Fruit fly (Drosophila melanogaster) whole organism, prepupa: ENCODE data around the gene Gdh.

Experiments
- CG10631 ChIP-seq: fragments of 200-800 bp; sonication (Bioruptor generic); optimal IDR thresholded peaks from 2 replicates; lab custom pipeline; 2016; ENCODE audit warnings: missing biosample characterization, missing genetic modification characterization
- CG10669 ChIP-seq: fragments of 200-800 bp; sonication (Bioruptor generic); optimal IDR thresholded peaks from 3 replicates; lab custom pipeline; 2018; ENCODE audit warnings: missing biosample characterization, mild to moderate bottlenecking, missing genetic modification characterization, moderate library complexity
- CG11294 ChIP-seq: fragments of 200-800 bp; sonication (Bioruptor generic); IDR thresholded peaks from 2 replicates; pipeline ENCODE4 v1.3.6; 2022; ENCODE audit warnings: missing biosample characterization, missing genetic modification characterization
- CG11762 ChIP-seq: fragments of 200-800 bp; sonication (Bioruptor generic); optimal IDR thresholded peaks from 3 replicates; lab custom pipeline; 2016; ENCODE audit warnings: missing biosample characterization, missing genetic modification characterization; ENCODE audit not compliant: insufficient read depth
- CG11902 ChIP-seq: fragments of 200-800 bp; sonication (Bioruptor generic); optimal IDR thresholded peaks from 3 replicates; lab custom pipeline; 2016; ENCODE audit warnings: missing biosample characterization, missing genetic modification characterization
- CG15336 ChIP-seq: fragments of 200-800 bp; sonication (Bioruptor generic); IDR thresholded peaks from 2 replicates; pipeline ENCODE4 v1.3.6; 2022; ENCODE audit warnings: missing biosample characterization, missing genetic modification characterization
- CG16779 ChIP-seq: fragments of 200-800 bp; sonication (Bioruptor generic); optimal IDR thresholded peaks from 3 replicates; lab custom pipeline; 2017; ENCODE audit warnings: missing biosample characterization, mild to moderate bottlenecking, missing genetic modification characterization
- CG3032 ChIP-seq: fragments of 200-800 bp; optimal IDR thresholded peaks from 2 replicates; lab custom pipeline; 2019; ENCODE audit warnings: missing biosample characterization, mild to moderate bottlenecking, missing genetic modification characterization, moderate library complexity
- CG31627 ChIP-seq: fragments of 200-800 bp; sonication (Bioruptor generic); optimal IDR thresholded peaks from 3 replicates; lab custom pipeline; 2016; ENCODE audit warnings: missing biosample characterization, missing genetic modification characterization
- CG32006 ChIP-seq: fragments of 200-800 bp; sonication (Bioruptor generic); optimal IDR thresholded peaks from 3 replicates; lab custom pipeline; 2017; ENCODE audit warnings: missing biosample characterization, mild to moderate bottlenecking, missing genetic modification characterization
- CG34406 ChIP-seq: fragments of 200-800 bp; sonication (Bioruptor generic); optimal IDR thresholded peaks from 3 replicates; lab custom pipeline; 2016; ENCODE audit warnings: missing biosample characterization, missing genetic modification characterization
- CG3919 ChIP-seq: fragments of 200-800 bp; sonication (Bioruptor generic); optimal IDR thresholded peaks from 3 replicates; lab custom pipeline; 2016; ENCODE audit warnings: missing biosample characterization, missing genetic modification characterization
- CG4318 ChIP-seq: fragments of 200-800 bp; sonication (Bioruptor generic); optimal IDR thresholded peaks from 3 replicates; lab custom pipeline; 2017; ENCODE audit warnings: missing biosample characterization, mild to moderate bottlenecking, missing genetic modification characterization
- CG6163 ChIP-seq: fragments of 200-800 bp; sonication (Bioruptor generic); IDR thresholded peaks from 3 replicates; pipeline ENCODE4 v1.3.6; 2022; ENCODE audit warnings: missing biosample characterization, missing genetic modification characterization
- CG6276 ChIP-seq: fragments of 200-800 bp; sonication (Bioruptor generic); optimal IDR thresholded peaks from 2 replicates; lab custom pipeline; 2017; ENCODE audit warnings: missing biosample characterization, mild to moderate bottlenecking, missing genetic modification characterization
- CG6792 ChIP-seq: fragments of 200-800 bp; sonication (Bioruptor generic); optimal IDR thresholded peaks from 3 replicates; lab custom pipeline; 2016; ENCODE audit warnings: missing biosample characterization, missing genetic modification characterization
- CG6808 ChIP-seq: fragments of 200-800 bp; sonication (Bioruptor generic); optimal IDR thresholded peaks from 3 replicates; lab custom pipeline; 2017; ENCODE audit warnings: missing biosample characterization, missing genetic modification characterization, mild to moderate bottlenecking, moderate library complexity, missing genetic modification reagents
- CG6854 ChIP-seq: fragments of 200-800 bp; sonication (Bioruptor generic); optimal IDR thresholded peaks from 2 replicates; lab custom pipeline; 2017; ENCODE audit warnings: missing biosample characterization, mild to moderate bottlenecking, missing genetic modification characterization
- CG7368 ChIP-seq: fragments of 200-800 bp; sonication (Bioruptor generic); optimal IDR thresholded peaks from 3 replicates; lab custom pipeline; 2016; ENCODE audit warnings: missing biosample characterization, missing genetic modification characterization
- CG8119 ChIP-seq: fragments of 200-800 bp; sonication (Bioruptor generic); IDR thresholded peaks from 3 replicates; pipeline ENCODE4 v1.3.6; 2022; ENCODE audit warnings: missing biosample characterization, missing genetic modification characterization
- CG8319 ChIP-seq: fragments of 200-800 bp; sonication (Bioruptor generic); optimal IDR thresholded peaks from 3 replicates; lab custom pipeline; 2016; ENCODE audit warnings: missing biosample characterization, missing genetic modification characterization
- CG8632 ChIP-seq: fragments of 200-800 bp; sonication (Bioruptor generic); optimal IDR thresholded peaks from 3 replicates; lab custom pipeline; 2016; ENCODE audit warnings: missing biosample characterization, missing genetic modification characterization
- CG9139 ChIP-seq: fragments of 200-800 bp; sonication (Bioruptor generic); optimal IDR thresholded peaks from 3 replicates; lab custom pipeline; 2017; ENCODE audit warnings: missing biosample characterization, mild to moderate bottlenecking, missing genetic modification characterization
- Eip75B ChIP-seq: fragments of 200-800 bp; sonication (Bioruptor generic); optimal IDR thresholded peaks from 3 replicates; lab custom pipeline; 2016; ENCODE audit warnings: missing biosample characterization, missing genetic modification characterization
- Eip78C ChIP-seq: fragments of 200-800 bp; sonication (Bioruptor generic); peaks from one replicate; lab custom pipeline; 2016; ENCODE audit warnings: missing biosample characterization, missing genetic modification characterization
- Eip93F ChIP-seq: fragments of 200-800 bp; sonication (Bioruptor generic); optimal IDR thresholded peaks from 2 replicates; lab custom pipeline; 2016; ENCODE audit warnings: missing biosample characterization, mild to moderate bottlenecking, missing genetic modification characterization
- Ets21C ChIP-seq: fragments of 200-800 bp; sonication (Bioruptor generic); optimal IDR thresholded peaks from 3 replicates; lab custom pipeline; 2016; ENCODE audit warnings: missing biosample characterization, missing genetic modification characterization
- Ets96B ChIP-seq: fragments of 200-800 bp; optimal IDR thresholded peaks from 2 replicates; lab custom pipeline; 2019; ENCODE audit warnings: missing biosample characterization, mild to moderate bottlenecking, missing genetic modification characterization, moderate library complexity
- Gug ChIP-seq: fragments of 200-800 bp; sonication (Bioruptor generic); IDR thresholded peaks from 2 replicates; pipeline ENCODE4 v1.3.6; 2022; ENCODE audit warnings: missing biosample characterization, missing genetic modification characterization
- Hr38 ChIP-seq: sonication (Bioruptor generic); optimal IDR thresholded peaks from 2 replicates; lab custom pipeline; 2016; ENCODE audit warnings: missing biosample characterization, missing genetic modification characterization
- Hr39 ChIP-seq: fragments of 200-800 bp; sonication (Bioruptor generic); optimal IDR thresholded peaks from 2 replicates; lab custom pipeline; 2016; ENCODE audit warnings: missing biosample characterization, missing genetic modification characterization
- Hr4 ChIP-seq: fragments of 200-800 bp; sonication (Bioruptor generic); optimal IDR thresholded peaks from 3 replicates; lab custom pipeline; 2016; ENCODE audit warnings: missing biosample characterization, missing genetic modification characterization
- Lpt ChIP-seq: fragments of 200-800 bp; sonication (Bioruptor generic); optimal IDR thresholded peaks from 3 replicates; lab custom pipeline; 2016; ENCODE audit warnings: missing biosample characterization, missing genetic modification characterization
- Met ChIP-seq: fragments of 200-800 bp; sonication (Bioruptor generic); optimal IDR thresholded peaks from 3 replicates; lab custom pipeline; 2016; ENCODE audit warnings: missing biosample characterization, missing genetic modification characterization
- OdsH ChIP-seq: fragments of 200-800 bp; sonication (Bioruptor generic); optimal IDR thresholded peaks from 3 replicates; lab custom pipeline; 2016; ENCODE audit warnings: missing biosample characterization, missing genetic modification characterization
- Sox102F ChIP-seq: fragments of 200-800 bp; sonication (Bioruptor generic); optimal IDR thresholded peaks from 2 replicates; lab custom pipeline; 2016; ENCODE audit warnings: missing biosample characterization, mild to moderate bottlenecking, missing genetic modification characterization
- Sox14 ChIP-seq: fragments of 200-800 bp; sonication (Bioruptor generic); optimal IDR thresholded peaks from 3 replicates; lab custom pipeline; 2016; ENCODE audit warnings: missing biosample characterization, missing genetic modification characterization
- acj6 ChIP-seq: fragments of 200-800 bp; sonication (Bioruptor generic); optimal IDR thresholded peaks from 3 replicates; lab custom pipeline; 2016; ENCODE audit warnings: missing biosample characterization, missing genetic modification characterization
- cyc ChIP-seq: fragments of 200-800 bp; sonication (Bioruptor generic); optimal IDR thresholded peaks from 3 replicates; lab custom pipeline; 2016; ENCODE audit warnings: missing biosample characterization, missing genetic modification characterization
- dac ChIP-seq: fragments of 200-800 bp; sonication (Bioruptor generic); optimal IDR thresholded peaks from 2 replicates; lab custom pipeline; 2017; ENCODE audit warnings: missing biosample characterization, mild to moderate bottlenecking, missing genetic modification characterization
- dsx ChIP-seq: fragments of 200-800 bp; optimal IDR thresholded peaks from 3 replicates; lab custom pipeline; 2019; ENCODE audit warnings: missing biosample characterization, mild to moderate bottlenecking, missing genetic modification characterization, moderate library complexity; ENCODE audit not compliant: poor library complexity, severe bottlenecking
- eg ChIP-seq: fragments of 200-800 bp; sonication (Bioruptor generic); IDR thresholded peaks from 3 replicates; pipeline ENCODE4 v1.3.6; 2022; ENCODE audit warnings: missing biosample characterization, missing genetic modification characterization
- esn ChIP-seq: fragments of 200-800 bp; sonication (Bioruptor generic); optimal IDR thresholded peaks from 2 replicates; lab custom pipeline; 2016; ENCODE audit warnings: missing biosample characterization, mild to moderate bottlenecking, missing genetic modification characterization, moderate library complexity
- fd59A ChIP-seq: fragments of 200-800 bp; sonication (Bioruptor generic); optimal IDR thresholded peaks from 2 replicates; lab custom pipeline; 2017; ENCODE audit warnings: missing biosample characterization, mild to moderate bottlenecking, missing genetic modification characterization, missing genetic modification reagents
- fd85E ChIP-seq: fragments of 200-800 bp; sonication (Bioruptor generic); optimal IDR thresholded peaks from 3 replicates; lab custom pipeline; 2016; ENCODE audit warnings: missing biosample characterization, missing genetic modification characterization
- fkh ChIP-seq: fragments of 200-800 bp; sonication (Bioruptor generic); optimal IDR thresholded peaks from 3 replicates; lab custom pipeline; 2017; ENCODE audit warnings: missing biosample characterization, mild to moderate bottlenecking, missing genetic modification characterization, moderate library complexity
- lz ChIP-seq: fragments of 200-800 bp; sonication (Bioruptor generic); optimal IDR thresholded peaks from 3 replicates; lab custom pipeline; 2016; ENCODE audit warnings: missing biosample characterization, missing genetic modification characterization
- pdm3 ChIP-seq: fragments of 200-800 bp; sonication (Bioruptor generic); optimal IDR thresholded peaks from 3 replicates; lab custom pipeline; 2016; ENCODE audit warnings: missing biosample characterization, missing genetic modification characterization
- salr ChIP-seq, 2 experiments: fragments of 200-800 bp; sonication (Bioruptor generic); optimal IDR thresholded peaks; 3 replicates each; lab custom pipeline; 2016 to 2018; ENCODE audit warnings: missing biosample characterization in 2 of 2, missing genetic modification characterization in 2 of 2, mild to moderate bottlenecking in 1 of 2
- spab ChIP-seq: fragments of 200-800 bp; sonication (Bioruptor generic); optimal IDR thresholded peaks from 2 replicates; lab custom pipeline; 2017; ENCODE audit warnings: missing biosample characterization, mild to moderate bottlenecking, missing genetic modification characterization, missing genetic modification reagents
- svp ChIP-seq: fragments of 200-800 bp; sonication (Bioruptor generic); peaks from one replicate; lab custom pipeline; 2016; ENCODE audit warnings: missing biosample characterization, missing genetic modification characterization
- topi ChIP-seq: fragments of 200-800 bp; sonication (Bioruptor generic); optimal IDR thresholded peaks from 3 replicates; lab custom pipeline; 2016; ENCODE audit warnings: missing biosample characterization, missing genetic modification characterization
- vri ChIP-seq: fragments of 200-800 bp; sonication (Bioruptor generic); optimal IDR thresholded peaks from 3 replicates; lab custom pipeline; 2016; ENCODE audit warnings: missing biosample characterization, mild to moderate bottlenecking, missing genetic modification characterization

Gene Gdh

DNA sequence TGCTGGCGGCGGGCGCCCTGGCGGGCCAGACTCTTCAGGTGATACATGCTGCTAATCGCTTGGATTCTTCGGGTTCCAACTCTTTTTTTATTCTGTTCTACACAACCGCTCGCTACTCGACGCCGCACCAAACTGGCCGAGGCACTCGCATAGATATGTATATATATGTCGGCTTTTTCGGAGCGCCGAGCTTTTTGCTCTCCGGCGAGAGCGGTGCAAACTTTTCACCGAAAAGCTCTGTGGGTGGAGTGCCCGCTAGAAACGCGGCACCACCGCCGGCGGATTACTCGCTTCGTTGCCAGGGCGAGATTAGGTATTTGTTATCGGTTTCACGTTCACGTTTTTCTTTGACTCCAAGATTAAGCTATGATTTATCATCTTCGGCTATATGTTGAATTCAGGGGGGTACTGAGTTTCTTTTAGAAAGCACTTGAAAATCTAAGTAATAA, at the start of gene Gdh:
Gdh (minus strand) TSS at position 137 of the 449 bp plus-strand sequence.
- peak; percentile 48; the same call in 1 of the 2 replicates for TF ChIP-seq CG15336 (GFP tag; lab: Robert Waterston, UW)
- no peak for TF ChIP-seq Hr38
- TF ChIP-seq svp (GFP tag; lab: Kevin White, UChicago), result peak; percentile 78
- no peak for TF ChIP-seq CG8632 (GFP tag; lab: Kevin White, UChicago)
- TF ChIP-seq CG11294 (GFP tag; lab: Robert Waterston, UW), result no peak
- no peak for TF ChIP-seq pdm3 (GFP tag; lab: Kevin White, UChicago)
- TF ChIP-seq fd59A (GFP tag; lab: Kevin White, UChicago), result no peak
- no peak for TF ChIP-seq Hr39 (GFP tag; lab: Kevin White, UChicago)
- TF ChIP-seq CG32006 (GFP tag; lab: Kevin White, UChicago), result no peak
- no peak for TF ChIP-seq spab
- TF ChIP-seq CG3032 (tag; lab: Kevin White, UChicago), result peak; percentile 13
- TF ChIP-seq CG9139 (GFP tag; lab: Kevin White, UChicago), result no peak
- TF ChIP-seq cyc (GFP tag; lab: Kevin White, UChicago), result no peak
- no peak for TF ChIP-seq fd85E
- TF ChIP-seq Eip78C (GFP tag; lab: Kevin White, UChicago), result peak; percentile 62
- no peak for TF ChIP-seq CG34406
- TF ChIP-seq Hr4 (GFP tag; lab: Kevin White, UChicago), result no peak
- no peak for TF ChIP-seq CG31627 (GFP tag; lab: Kevin White, UChicago)
- no peak for TF ChIP-seq CG8319 (GFP tag; lab: Kevin White, UChicago)
- no peak for TF ChIP-seq acj6 (GFP tag; lab: Kevin White, UChicago)
- TF ChIP-seq eg, result peak; percentile 70; the same call in 2 of the 3 replicates
- peak; percentile 43; the same call in 2 of the 3 replicates for TF ChIP-seq CG6163 (GFP tag; lab: Robert Waterston, UW)
- TF ChIP-seq Gug, result no peak
- TF ChIP-seq dsx (GFP tag; lab: Kevin White, UChicago), result peak; percentile 15
- peak; percentile 20 for TF ChIP-seq Eip75B (GFP tag; lab: Kevin White, UChicago)
- no peak for TF ChIP-seq CG4318
- peak; percentile 29 for TF ChIP-seq esn
- TF ChIP-seq Ets21C (GFP tag; lab: Kevin White, UChicago), result no peak
- peak; percentile 31 for TF ChIP-seq Sox102F (GFP tag; lab: Kevin White, UChicago)
- no peak for TF ChIP-seq CG6276 (GFP tag; lab: Kevin White, UChicago)
- TF ChIP-seq Met (GFP tag; lab: Kevin White, UChicago), result no peak
- no peak for TF ChIP-seq CG3919 (GFP tag; lab: Kevin White, UChicago)
- peak; percentile 49; the same call in 2 of the 3 replicates for TF ChIP-seq CG8119 (GFP tag; lab: Robert Waterston, UW)
- no peak for TF ChIP-seq CG11762 (GFP tag; lab: Kevin White, UChicago)
- no peak for TF ChIP-seq CG10631 (GFP tag; lab: Kevin White, UChicago)
- TF ChIP-seq lz (GFP tag; lab: Kevin White, UChicago), result no peak
- TF ChIP-seq OdsH (GFP tag; lab: Kevin White, UChicago), result no peak
- no peak for TF ChIP-seq CG10669 (GFP tag; lab: Kevin White, UChicago)
- peak; percentile 65 for TF ChIP-seq CG6854 (GFP tag; lab: Kevin White, UChicago)
- no peak for TF ChIP-seq Sox14 (GFP tag; lab: Kevin White, UChicago)
- TF ChIP-seq Eip93F (GFP tag; lab: Kevin White, UChicago), result no peak
- no peak for TF ChIP-seq Lpt (GFP tag; lab: Kevin White, UChicago)
- no peak for TF ChIP-seq CG6808 (GFP tag; lab: Kevin White, UChicago)
- TF ChIP-seq CG7368 (GFP tag; lab: Kevin White, UChicago), result no peak
- TF ChIP-seq Ets96B (tag; lab: Kevin White, UChicago), result no peak
- no peak for TF ChIP-seq fkh (GFP tag; lab: Kevin White, UChicago)
- TF ChIP-seq vri (GFP tag; lab: Kevin White, UChicago), result peak; percentile 51
- no peak for TF ChIP-seq CG11902
- TF ChIP-seq salr (GFP tag; optimal IDR thresholded peaks at IDR 0.05; lab: Kevin White, UChicago), result no peak
- peak; percentile 40 for TF ChIP-seq CG16779
- no peak for TF ChIP-seq CG6792 (GFP tag; lab: Kevin White, UChicago)
- no peak for TF ChIP-seq dac (GFP tag; lab: Kevin White, UChicago)
- TF ChIP-seq topi (GFP tag; lab: Kevin White, UChicago), result peak; percentile 28
